Worm (Caenorhabditis elegans): ENCODE data around the gene srh-190.

DNA sequence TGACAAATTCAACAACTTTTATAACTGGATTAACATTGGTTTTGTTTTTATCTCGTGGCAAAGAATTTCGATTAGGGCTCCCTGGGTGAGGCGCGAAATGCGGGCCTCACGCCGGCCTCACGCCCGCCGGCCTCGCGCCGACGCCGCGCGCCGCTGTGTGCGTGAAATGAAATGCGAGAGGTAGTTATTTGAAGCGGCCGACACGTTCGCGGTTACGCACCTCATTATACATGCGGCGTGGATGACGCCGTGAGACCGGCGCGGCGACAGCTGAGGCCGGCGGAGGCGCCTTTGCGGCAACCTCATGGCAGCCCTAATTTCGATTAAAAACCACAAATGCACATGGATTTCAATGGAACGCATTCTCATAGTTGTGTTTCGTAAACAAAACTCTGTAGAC lies 24.6 kb downstream of the srh-190 start:
- TF ChIP-seq blmp-1 (tag; optimal IDR thresholded peaks at IDR 0.05; ENCODE audit: insufficient read depth) (no peak), zag-1 (tag; optimal IDR thresholded peaks at IDR 0.05) (no peak), F13H6.1 (tag; optimal IDR thresholded peaks at IDR 0.05) (no peak), unc-39 (tag; optimal IDR thresholded peaks at IDR 0.05) (no peak), nhr-21 (tag; optimal IDR thresholded peaks at IDR 0.05) (no peak), nhr-237 (tag; optimal IDR thresholded peaks at IDR 0.05) (no peak), mdl-1 (tag; optimal IDR thresholded peaks at IDR 0.05) (no peak), R02D3.7 (tag; optimal IDR thresholded peaks at IDR 0.05) (no peak), lsy-2 (tag; optimal IDR thresholded peaks at IDR 0.05) (no peak)
